Fruit fly (Drosophila melanogaster): ENCODE measurements around the gene CG11666.

CG11666 gene

dm6 chrX:21034638-21035037 is 50.2 kb downstream of the CG11666 start:
- TF ChIP-seq trem (tag; optimal IDR thresholded peaks at IDR 0.05), result peak; percentile 21
- no peak for TF ChIP-seq pan (optimal IDR thresholded peaks at IDR 0.05)
- no peak for TF ChIP-seq pan (GFP tag; optimal IDR thresholded peaks at IDR 0.05 in 1 of 2, IDR thresholded peaks at IDR 0.05 in 1 of 2)
- peak; percentile 37 for TF ChIP-seq stwl (tag; optimal IDR thresholded peaks at IDR 0.05)
- no peak for TF ChIP-seq kni (GFP tag; optimal IDR thresholded peaks at IDR 0.05)
- no peak for TF ChIP-seq CG18011 (GFP tag; optimal IDR thresholded peaks at IDR 0.05)
- TF ChIP-seq danr (GFP tag; IDR thresholded peaks at IDR 0.05), result no peak
- TF ChIP-seq CG42726 (GFP tag; IDR thresholded peaks at IDR 0.05; ENCODE audit: partially characterized antibody), result 0 out of 2 replicates have a peak, but pooled peaks have one; percentile 10
- no peak for TF ChIP-seq salm (tag; optimal IDR thresholded peaks at IDR 0.05)
- TF ChIP-seq amos (GFP tag; IDR thresholded peaks at IDR 0.05; ENCODE audit: partially characterized antibody), result peak; percentile 44; the same call in 1 of the 2 replicates
- no peak for TF ChIP-seq CoRest (tag; optimal IDR thresholded peaks at IDR 0.05)
- no peak for TF ChIP-seq CG12299 (tag; optimal IDR thresholded peaks at IDR 0.05)
- TF ChIP-seq CG6791 (GFP tag; IDR thresholded peaks at IDR 0.05; ENCODE audit: partially characterized antibody), result peak; percentile 63; the same call in 1 of the 3 replicates
- peak; percentile 20; the same call in 1 of the 2 replicates for TF ChIP-seq Bgb (GFP tag; IDR thresholded peaks at IDR 0.05; ENCODE audit: partially characterized antibody)
- no peak for TF ChIP-seq CG7745 (tag; optimal IDR thresholded peaks at IDR 0.05)
- peak; percentile 66 for TF ChIP-seq Dref (GFP tag; IDR thresholded peaks at IDR 0.05)
- TF ChIP-seq CG30403 (GFP tag; optimal IDR thresholded peaks at IDR 0.05), result no peak
- peak; percentile 19 for TF ChIP-seq Dp (GFP tag; optimal IDR thresholded peaks at IDR 0.05)
- peak; percentile 71 for TF ChIP-seq E2f2 (GFP tag; IDR thresholded peaks at IDR 0.05)
- no peak for TF ChIP-seq CG8388 (GFP tag; optimal IDR thresholded peaks at IDR 0.05)
- TF ChIP-seq hbn (GFP tag; IDR thresholded peaks at IDR 0.05; ENCODE audit: partially characterized antibody), result peak; percentile 13; the same call in 1 of the 2 replicates
- no peak for TF ChIP-seq sug (tag; optimal IDR thresholded peaks at IDR 0.05)
- TF ChIP-seq CG17186 (GFP tag; optimal IDR thresholded peaks at IDR 0.05), result peak; percentile 14
- TF ChIP-seq CG14050 (GFP tag; IDR thresholded peaks at IDR 0.05), result no peak
- peak; percentile 9 for TF ChIP-seq pzg (GFP tag; optimal IDR thresholded peaks at IDR 0.05)
- peak; percentile 17; the same call in 1 of the 2 replicates for TF ChIP-seq bbx (GFP tag; IDR thresholded peaks at IDR 0.05; ENCODE audit: partially characterized antibody)
- TF ChIP-seq ewg (GFP tag; optimal IDR thresholded peaks at IDR 0.05), result peak; percentile 24
- no peak for TF ChIP-seq Med (GFP tag)
- TF ChIP-seq Opbp (GFP tag; IDR thresholded peaks at IDR 0.05; ENCODE audit: partially characterized antibody), result peak; percentile 22; the same call in 1 of the 3 replicates
- no peak for TF ChIP-seq tll (GFP tag; optimal IDR thresholded peaks at IDR 0.05)
